Worm (Caenorhabditis elegans) whole organism, L4/young adult: Measurements from ENCODE around the gene fbxb-44.

Source experiments
- W03F9.2 ChIP-seq: fragments of 150-350 bp; optimal IDR thresholded peaks from 2 replicates; lab custom pipeline; 2014; ENCODE audit warnings: missing biosample characterization, missing genetic modification characterization
- dao-5 ChIP-seq: sonication (generic microtip); optimal IDR thresholded peaks from 2 replicates; lab custom pipeline; 2016; ENCODE audit warnings: missing genotype, missing genetic modification characterization, moderate library complexity, missing compliant biosample characterization
- him-1 ChIP-seq: sonication (generic microtip); optimal IDR thresholded peaks from 2 replicates; lab custom pipeline; 2016; ENCODE audit warnings: missing genotype, missing genetic modification reagents, missing genetic modification characterization, missing compliant biosample characterization

ce11 chrII:1586305-1586704 is 47.6 kb downstream of the fbxb-44 start, which contains the start of gene T07H3.8:
- no peak for TF ChIP-seq W03F9.2
- no peak for TF ChIP-seq him-1 (tag; lab: Kevin White, UChicago)
- TF ChIP-seq dao-5, result no peak
